Worm (Caenorhabditis elegans) whole organism, L1 larva: Measurements from ENCODE around the gene rde-8.

ENCODE experiments used
- C16A3.4 ChIP-seq: fragments of 150-350 bp; optimal IDR thresholded peaks from 2 replicates; lab custom pipeline; 2014; ENCODE audit warnings: missing biosample characterization, missing genetic modification characterization
- alr-1 ChIP-seq: fragments of 200-800 bp; sonication (Bioruptor generic); optimal IDR thresholded peaks from 2 replicates; lab custom pipeline; 2018; ENCODE audit warnings: borderline replicate concordance, mild to moderate bottlenecking, missing genetic modification characterization, missing compliant biosample characterization
- ama-1 ChIP-seq: fragments of 150-350 bp; optimal IDR thresholded peaks from 2 replicates; lab custom pipeline; 2014
- blmp-1 ChIP-seq: fragments of 150-350 bp; optimal IDR thresholded peaks from 2 replicates; lab custom pipeline; 2014; ENCODE audit warnings: missing biosample characterization, missing genetic modification characterization
- ceh-63 ChIP-seq: fragments of 200-800 bp; sonication (Bioruptor generic); optimal IDR thresholded peaks from 2 replicates; lab custom pipeline; 2018; ENCODE audit warnings: mild to moderate bottlenecking, missing genetic modification characterization, missing compliant biosample characterization
- ceh-90 ChIP-seq: sonication (generic microtip); optimal IDR thresholded peaks from 2 replicates; lab custom pipeline; 2016; ENCODE audit warnings: missing genetic modification characterization, missing compliant biosample characterization
- ces-1 ChIP-seq: fragments of 150-350 bp; optimal IDR thresholded peaks from 2 replicates; lab custom pipeline; 2014; ENCODE audit warnings: missing biosample characterization, missing genetic modification reagents, missing genetic modification characterization
- dpl-1 ChIP-seq, 3 experiments: fragments of 150-350 bp in 2 of 3; sonication (generic microtip) in 1 of 3; optimal IDR thresholded peaks; 2 replicates each; lab custom pipeline; 2014 to 2017; ENCODE audit warnings: missing biosample characterization in 3 of 3, missing genetic modification characterization in 3 of 3, missing genetic modification reagents in 3 of 3
- dsc-1 ChIP-seq: sonication (generic microtip); optimal IDR thresholded peaks from 2 replicates; lab custom pipeline; 2016; ENCODE audit warnings: mild to moderate bottlenecking, missing genetic modification characterization, missing compliant biosample characterization
- efl-1 ChIP-seq, 4 experiments: fragments of 150-350 bp; optimal IDR thresholded peaks in 3 of 4; peaks in 1 of 4; 1 replicate in 1 of 4; 2 replicates in 3 of 4; lab custom pipeline; 2014; ENCODE audit warnings: missing biosample characterization in 2 of 4, missing genetic modification characterization in 2 of 4, missing genetic modification reagents in 2 of 4
- egl-13 ChIP-seq: sonication (generic microtip); optimal IDR thresholded peaks from 2 replicates; lab custom pipeline; 2016; ENCODE audit warnings: missing genotype, missing genetic modification reagents, missing genetic modification characterization, missing compliant biosample characterization
- elt-2 ChIP-seq: sonication (generic microtip); optimal IDR thresholded peaks from 2 replicates; lab custom pipeline; 2016; ENCODE audit warnings: missing genetic modification characterization, mild to moderate bottlenecking, inconsistent platforms, missing compliant biosample characterization, missing genetic modification reagents
- elt-3 ChIP-seq, 6 experiments: fragments of 150-350 bp in 1 of 6; sonication (generic microtip); optimal IDR thresholded peaks; 2 replicates each; lab custom pipeline; 2017 to 2018; ENCODE audit warnings: missing biosample characterization in 6 of 6, missing genetic modification characterization in 6 of 6, inconsistent platforms in 1 of 6
- ets-5 ChIP-seq: fragments of 200-800 bp; sonication (Bioruptor generic); IDR thresholded peaks from 2 replicates; pipeline ENCODE4 v1.3.6; 2022; ENCODE audit warnings: missing genetic modification characterization, missing compliant biosample characterization
- fkh-10 ChIP-seq: sonication (generic microtip); optimal IDR thresholded peaks from 2 replicates; lab custom pipeline; 2017; ENCODE audit warnings: missing biosample characterization, missing genetic modification reagents, missing genetic modification characterization
- fkh-8 ChIP-seq: sonication (generic microtip); optimal IDR thresholded peaks from 2 replicates; lab custom pipeline; 2016; ENCODE audit warnings: mild to moderate bottlenecking, missing genetic modification characterization, missing compliant biosample characterization
- grh-1 ChIP-seq: fragments of 200-800 bp; sonication (Bioruptor generic); IDR thresholded peaks from 2 replicates; pipeline ENCODE4 v1.3.6; 2022; ENCODE audit warnings: missing genetic modification reagents, missing genetic modification characterization, missing compliant biosample characterization
- hlh-17 ChIP-seq: fragments of 200-800 bp; sonication (Bioruptor generic); optimal IDR thresholded peaks from 2 replicates; lab custom pipeline; 2018; ENCODE audit warnings: missing genetic modification characterization, mild to moderate bottlenecking, missing compliant biosample characterization, moderate library complexity, borderline replicate concordance
- hlh-4 ChIP-seq: sonication (generic microtip); optimal IDR thresholded peaks from 2 replicates; lab custom pipeline; 2016; ENCODE audit warnings: mild to moderate bottlenecking, missing genetic modification characterization, missing compliant biosample characterization
- isw-1 ChIP-seq: fragments of 200-800 bp; sonication (Bioruptor generic); IDR thresholded peaks from 2 replicates; pipeline ENCODE4 v1.3.6; 2022; ENCODE audit warnings: missing genetic modification characterization, missing compliant biosample characterization
- lin-14 ChIP-seq: fragments of 200-800 bp; sonication (Bioruptor generic); optimal IDR thresholded peaks from 2 replicates; lab custom pipeline; 2018; ENCODE audit warnings: mild to moderate bottlenecking, missing genetic modification characterization, moderate library complexity, missing compliant biosample characterization
- lin-15B ChIP-seq: fragments of 150-350 bp; sonication (generic microtip); optimal IDR thresholded peaks from 3 replicates; lab custom pipeline; 2014; ENCODE audit warnings: missing biosample characterization, missing genetic modification characterization
- lin-35 ChIP-seq, 2 experiments: fragments of 150-350 bp; optimal IDR thresholded peaks; 2 replicates each; lab custom pipeline; 2014; ENCODE audit warnings: missing biosample characterization in 2 of 2, missing genetic modification characterization in 2 of 2, missing genetic modification reagents in 2 of 2
- lin-39 ChIP-seq: fragments of 150-350 bp; optimal IDR thresholded peaks from 2 replicates; lab custom pipeline; 2014; ENCODE audit warnings: missing biosample characterization, missing genetic modification reagents, missing genetic modification characterization
- lsy-2 ChIP-seq, 2 experiments: fragments of 150-350 bp; optimal IDR thresholded peaks; 2 replicates each; lab custom pipeline; 2014; ENCODE audit warnings: missing biosample characterization in 2 of 2, missing genetic modification characterization in 2 of 2
- mab-9 ChIP-seq: fragments of 200-800 bp; sonication (Bioruptor generic); IDR thresholded peaks from 2 replicates; pipeline ENCODE4 v1.3.6; 2022; ENCODE audit warnings: missing genetic modification reagents, missing genetic modification characterization, missing compliant biosample characterization
- mdl-1 ChIP-seq, 2 experiments: fragments of 150-350 bp; optimal IDR thresholded peaks; 2 replicates each; lab custom pipeline; 2014 to 2017; ENCODE audit warnings: missing biosample characterization in 2 of 2, missing genetic modification characterization in 2 of 2, inconsistent platforms in 1 of 2
- mep-1 ChIP-seq: fragments of 150-350 bp; optimal IDR thresholded peaks from 2 replicates; lab custom pipeline; 2014; ENCODE audit warnings: missing biosample characterization, missing genetic modification characterization
- nhr-12 ChIP-seq: sonication (generic microtip); optimal IDR thresholded peaks from 2 replicates; lab custom pipeline; 2017; ENCODE audit warnings: missing biosample characterization, missing genetic modification characterization
- nhr-19 ChIP-seq: fragments of 200-800 bp; sonication (Bioruptor generic); conservative IDR thresholded peaks from 2 replicates; pipeline ENCODE4 v1.3.6; 2022; ENCODE audit warnings: missing genetic modification characterization, missing compliant biosample characterization
- nhr-20 ChIP-seq: sonication (generic microtip); optimal IDR thresholded peaks from 2 replicates; lab custom pipeline; 2016; ENCODE audit warnings: mild to moderate bottlenecking, missing genetic modification characterization, missing compliant biosample characterization
- nhr-237 ChIP-seq: fragments of 150-350 bp; optimal IDR thresholded peaks from 2 replicates; lab custom pipeline; 2014; ENCODE audit warnings: missing biosample characterization, missing genetic modification characterization
- nhr-28 ChIP-seq: fragments of 150-350 bp; optimal IDR thresholded peaks from 2 replicates; lab custom pipeline; 2014; ENCODE audit warnings: missing biosample characterization, missing genetic modification characterization
- nhr-47 ChIP-seq: sonication (generic microtip); optimal IDR thresholded peaks from 2 replicates; lab custom pipeline; 2016; ENCODE audit warnings: mild to moderate bottlenecking, missing genetic modification characterization, moderate library complexity, missing compliant biosample characterization
- nhr-71 ChIP-seq: sonication (generic microtip); optimal IDR thresholded peaks from 2 replicates; lab custom pipeline; 2016; ENCODE audit warnings: mild to moderate bottlenecking, missing genetic modification characterization, moderate library complexity, missing compliant biosample characterization
- nhr-76 ChIP-seq: sonication (generic microtip); optimal IDR thresholded peaks from 2 replicates; lab custom pipeline; 2017; ENCODE audit warnings: missing biosample characterization, missing genetic modification characterization
- nhr-84 ChIP-seq: sonication (generic microtip); optimal IDR thresholded peaks from 2 replicates; lab custom pipeline; 2017; ENCODE audit warnings: missing biosample characterization, missing genetic modification characterization
- nhr-85 ChIP-seq: sonication (generic microtip); peaks from one replicate; lab custom pipeline; 2016; ENCODE audit warnings: missing genetic modification characterization, inconsistent platforms, missing compliant biosample characterization
- nhr-90 ChIP-seq: sonication (generic microtip); optimal IDR thresholded peaks from 2 replicates; lab custom pipeline; 2016; ENCODE audit warnings: mild to moderate bottlenecking, missing genetic modification characterization, missing compliant biosample characterization; ENCODE audit not compliant: poor library complexity
- pax-3 ChIP-seq: fragments of 200-800 bp; sonication (Bioruptor generic); optimal IDR thresholded peaks from 2 replicates; lab custom pipeline; 2018; ENCODE audit warnings: mild to moderate bottlenecking, missing genetic modification characterization, moderate library complexity, missing compliant biosample characterization
- rnt-1 ChIP-seq: sonication (generic microtip); optimal IDR thresholded peaks from 2 replicates; lab custom pipeline; 2016; ENCODE audit warnings: mild to moderate bottlenecking, missing genetic modification characterization, moderate library complexity, missing compliant biosample characterization
- skn-1 ChIP-seq: fragments of 150-350 bp; optimal IDR thresholded peaks from 2 replicates; lab custom pipeline; 2014; ENCODE audit warnings: missing biosample characterization, missing genetic modification characterization
- snpc-4 ChIP-seq: fragments of 150-350 bp; optimal IDR thresholded peaks from 2 replicates; lab custom pipeline; 2014; ENCODE audit warnings: missing biosample characterization, missing genetic modification characterization
- snu-23 ChIP-seq: sonication (generic microtip); optimal IDR thresholded peaks from 2 replicates; lab custom pipeline; 2016; ENCODE audit warnings: missing genetic modification characterization, missing compliant biosample characterization
- tbx-2 ChIP-seq: sonication (generic microtip); optimal IDR thresholded peaks from 2 replicates; lab custom pipeline; 2016; ENCODE audit warnings: missing genetic modification characterization, missing compliant biosample characterization
- tlp-1 ChIP-seq: fragments of 150-350 bp; optimal IDR thresholded peaks from 2 replicates; lab custom pipeline; 2014; ENCODE audit warnings: missing biosample characterization, missing genetic modification characterization
- unc-130 ChIP-seq: fragments of 150-350 bp; optimal IDR thresholded peaks from 2 replicates; lab custom pipeline; 2017; ENCODE audit warnings: missing biosample characterization, missing genetic modification characterization, inconsistent platforms
- unc-62 ChIP-seq: fragments of 150-350 bp; optimal IDR thresholded peaks from 2 replicates; lab custom pipeline; 2014; ENCODE audit warnings: missing biosample characterization, missing genetic modification reagents, missing genetic modification characterization
- unc-86 ChIP-seq: sonication (generic microtip); optimal IDR thresholded peaks from 2 replicates; lab custom pipeline; 2016; ENCODE audit warnings: missing genetic modification characterization, missing compliant biosample characterization
- vab-15 ChIP-seq: sonication (generic microtip); optimal IDR thresholded peaks from 2 replicates; lab custom pipeline; 2017; ENCODE audit warnings: missing genotype, mild to moderate bottlenecking, missing genetic modification characterization, missing compliant biosample characterization
- zag-1 ChIP-seq: fragments of 150-350 bp; optimal IDR thresholded peaks from 2 replicates; lab custom pipeline; 2014; ENCODE audit warnings: missing biosample characterization, missing genetic modification characterization
- zip-4 ChIP-seq: fragments of 200-800 bp; sonication (Bioruptor generic); optimal IDR thresholded peaks from 2 replicates; lab custom pipeline; 2018; ENCODE audit warnings: mild to moderate bottlenecking, missing genetic modification characterization, moderate library complexity, missing compliant biosample characterization
- ztf-11 ChIP-seq, 2 experiments: sonication (generic microtip); optimal IDR thresholded peaks; 2 replicates each; lab custom pipeline; 2016 to 2017; ENCODE audit warnings: missing genetic modification characterization in 2 of 2, missing biosample characterization in 1 of 2, missing compliant biosample characterization in 1 of 2

rde-8 gene

DNA sequence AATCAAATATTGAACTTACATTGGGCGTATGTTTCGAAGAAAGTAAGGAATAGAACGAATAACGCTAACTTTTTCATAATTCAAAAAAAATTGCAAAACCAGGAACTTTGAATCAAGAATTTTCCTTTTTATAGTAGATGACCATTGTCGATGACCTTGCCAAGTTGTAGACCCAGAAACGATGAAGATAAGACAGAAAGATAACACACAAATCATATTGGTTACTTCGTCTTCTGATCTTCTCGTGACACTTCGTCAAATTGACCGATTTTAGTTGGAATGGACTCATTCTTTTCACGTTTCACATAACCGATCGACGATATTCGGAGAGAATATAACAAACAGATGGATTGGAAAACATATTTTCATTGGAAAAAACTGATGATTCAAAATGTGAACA lies 28.7 kb upstream of the rde-8 start, which contains the start of gene grsp-3:
Gene grsp-3 (minus strand): TSS at position 149 of the 400 bp plus-strand sequence.
- TF ChIP-seq elt-3 (tag; optimal IDR thresholded peaks at IDR 0.05; lab: Kevin White, UChicago) (peak in 2 of 6 experiments; percentile 59 to 95), nhr-237 (tag; lab: Kevin White, UChicago) (no peak), dsc-1 (tag; lab: Kevin White, UChicago) (no peak), unc-62 (no peak), unc-130 (tag; lab: Kevin White, UChicago) (peak; percentile 39), pax-3 (tag; lab: Kevin White, UChicago) (no peak), egl-13 (tag; lab: Kevin White, UChicago) (no peak), nhr-20 (tag; lab: Kevin White, UChicago) (peak; percentile 60), hlh-4 (no peak), tlp-1 (no peak), lin-39 (tag; lab: Kevin White, UChicago) (no peak), mdl-1 (tag; optimal IDR thresholded peaks at IDR 0.05; lab: Kevin White, UChicago) (peak in 1 of 2 experiments; percentile 32), snpc-4 (tag; lab: Kevin White, UChicago) (no peak), nhr-84 (tag; lab: Kevin White, UChicago) (no peak), dpl-1 (GFP tag; optimal IDR thresholded peaks at IDR 0.05; lab: Kevin White, UChicago) (peak in 1 of 3 experiments; percentile 26), nhr-90 (tag; lab: Kevin White, UChicago) (no peak), fkh-10 (GFP tag; lab: Kevin White, UChicago) (no peak), C16A3.4 (no peak), isw-1 (GFP tag; lab: Robert Waterston, UW) (no peak), snu-23 (GFP tag; lab: Kevin White, UChicago) (peak; percentile 57), nhr-19 (no peak; the same call in 1 of the 2 replicates), rnt-1 (tag; lab: Kevin White, UChicago) (peak; percentile 7), zip-4 (GFP tag; lab: Kevin White, UChicago) (no peak), ceh-90 (tag; lab: Kevin White, UChicago) (no peak), ztf-11 (tag; optimal IDR thresholded peaks at IDR 0.05; lab: Kevin White, UChicago) (no peak), nhr-28 (no peak), mab-9 (GFP tag; lab: Robert Waterston, UW) (no peak), ces-1 (no peak), mep-1 (tag; lab: Kevin White, UChicago) (peak; percentile 39), skn-1 (tag; lab: Kevin White, UChicago) (no peak), lin-14 (GFP tag; lab: Kevin White, UChicago) (peak; percentile 60), lin-35 (GFP tag; optimal IDR thresholded peaks at IDR 0.05; lab: Kevin White, UChicago) (peak in 1 of 2 experiments; percentile 43), zag-1 (tag; lab: Kevin White, UChicago) (no peak), nhr-71 (tag; lab: Kevin White, UChicago) (peak; percentile 59), nhr-47 (tag; lab: Kevin White, UChicago) (no peak), blmp-1 (tag; lab: Kevin White, UChicago) (peak; percentile 80), unc-86 (tag; lab: Kevin White, UChicago) (no peak), nhr-85 (peak; percentile 89), hlh-17 (GFP tag; lab: Kevin White, UChicago) (no peak), lin-15B (tag; lab: Kevin White, UChicago) (no peak), nhr-76 (tag; lab: Kevin White, UChicago) (no peak), lsy-2 (tag; optimal IDR thresholded peaks at IDR 0.05; lab: Kevin White, UChicago) (peak; percentile 1 to 33), fkh-8 (tag; lab: Kevin White, UChicago) (no peak), ceh-63 (no peak), vab-15 (tag; lab: Kevin White, UChicago) (no peak), elt-2 (no peak), tbx-2 (tag; lab: Kevin White, UChicago) (peak; percentile 18), nhr-12 (tag; lab: Kevin White, UChicago) (no peak), alr-1 (tag; lab: Kevin White, UChicago) (no peak), grh-1 (GFP tag; lab: Robert Waterston, UW) (no peak), ama-1 (lab: Kevin White, UChicago) (no peak), ets-5 (GFP tag; lab: Robert Waterston, UW) (no peak), efl-1 (optimal IDR thresholded peaks at IDR 0.05; lab: Kevin White, UChicago) (no peak), efl-1 (GFP tag; optimal IDR thresholded peaks at IDR 0.05 in 1 of 2; lab: Kevin White, UChicago) (no peak)
